Worm (Caenorhabditis elegans): ENCODE results near the gene C05C12.4.

C05C12.4 gene

DNA sequence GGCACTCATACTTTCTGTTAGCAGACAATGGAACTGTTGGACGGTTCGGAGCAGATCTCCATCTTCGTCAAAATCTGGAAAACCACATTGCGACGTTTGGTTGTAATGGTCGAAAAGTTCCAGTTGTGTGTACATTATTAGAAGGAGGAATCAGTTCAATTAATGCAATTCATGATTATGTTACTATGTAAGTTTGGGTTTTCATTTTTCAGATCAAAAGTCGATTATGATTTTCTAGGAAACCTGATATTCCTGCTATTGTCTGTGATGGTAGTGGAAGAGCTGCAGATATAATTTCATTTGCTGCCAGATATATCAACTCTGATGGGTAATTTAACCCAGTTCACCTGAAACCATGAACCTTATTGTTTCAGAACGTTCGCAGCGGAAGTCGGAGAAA lies 28.1 kb upstream of the C05C12.4 start:
- TF ChIP-seq ztf-26 (tag; optimal IDR thresholded peaks at IDR 0.05) (no peak), sptf-2 (GFP tag; optimal IDR thresholded peaks at IDR 0.05) (no peak), F52B5.7 (tag; optimal IDR thresholded peaks at IDR 0.05) (no peak), F55B11.4 (tag; optimal IDR thresholded peaks at IDR 0.05; ENCODE audit: borderline replicate concordance, insufficient read depth) (no peak), hlh-12 (tag; optimal IDR thresholded peaks at IDR 0.05) (no peak), D2030.7 (GFP tag; IDR thresholded peaks at IDR 0.05) (no peak), ztf-22 (GFP tag; optimal IDR thresholded peaks at IDR 0.05) (no peak), lsy-27 (tag; optimal IDR thresholded peaks at IDR 0.05; ENCODE audit: borderline replicate concordance, insufficient read depth) (no peak), ama-1 (optimal IDR thresholded peaks at IDR 0.05) (no peak), ama-1 (GFP tag; optimal IDR thresholded peaks at IDR 0.05) (no peak), F37B4.10 (GFP tag; IDR thresholded peaks at IDR 0.05) (no peak), nhr-179 (tag; optimal IDR thresholded peaks at IDR 0.05) (no peak), snpc-1.3 (tag; optimal IDR thresholded peaks at IDR 0.05; ENCODE audit: insufficient read depth) (no peak)

DNA sequence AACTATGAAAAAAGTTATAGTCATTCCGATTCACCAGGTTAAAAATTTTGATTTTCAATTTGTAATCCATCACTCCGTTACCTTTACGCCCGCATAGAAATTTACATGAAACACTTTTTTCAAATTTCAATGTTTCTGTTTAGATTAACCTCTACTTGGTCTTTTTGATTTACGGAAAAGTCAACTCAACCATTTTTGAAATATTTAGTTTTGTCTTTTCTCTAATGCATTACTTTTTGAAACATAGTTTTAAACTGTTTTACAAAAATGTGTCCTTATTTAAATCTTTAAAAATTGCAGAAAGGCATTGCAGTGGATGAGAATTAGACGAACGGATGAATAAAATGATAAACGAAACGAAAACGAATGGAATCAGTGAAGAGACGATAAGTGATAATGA lies 25.3 kb upstream of the C05C12.4 start, which contains the start of gene gtl-2:
gtl-2 (plus strand) TSS at position 301 of the 400 bp plus-strand sequence.
- TF ChIP-seq F33H1.4 (GFP tag; IDR thresholded peaks at IDR 0.05), result no peak
- no peak for TF ChIP-seq nhr-120 (GFP tag; IDR thresholded peaks at IDR 0.05)
- no peak for TF ChIP-seq lin-26 (GFP tag; IDR thresholded peaks at IDR 0.05)
- no peak for TF ChIP-seq lir-1 (GFP tag; conservative IDR thresholded peaks at IDR 0.05)
- no peak for TF ChIP-seq madf-8 (GFP tag; conservative IDR thresholded peaks at IDR 0.05)
- TF ChIP-seq him-1 (tag; optimal IDR thresholded peaks at IDR 0.05), result no peak
- TF ChIP-seq let-607 (tag; optimal IDR thresholded peaks at IDR 0.05), result no peak
- no peak for TF ChIP-seq K11D2.4 (GFP tag; IDR thresholded peaks at IDR 0.05)
- no peak for TF ChIP-seq tbx-9 (tag; optimal IDR thresholded peaks at IDR 0.05; ENCODE audit: borderline replicate concordance)
- TF ChIP-seq ztf-22 (GFP tag; optimal IDR thresholded peaks at IDR 0.05), result no peak
- no peak for TF ChIP-seq dox-1 (GFP tag; IDR thresholded peaks at IDR 0.05)
- TF ChIP-seq xnd-1 (tag; optimal IDR thresholded peaks at IDR 0.05), result no peak
- no peak for TF ChIP-seq egl-44 (GFP tag; IDR thresholded peaks at IDR 0.05)
- TF ChIP-seq hmg-20 (GFP tag; IDR thresholded peaks at IDR 0.05), result no peak
- TF ChIP-seq nhr-90 (tag; optimal IDR thresholded peaks at IDR 0.05), result no peak
- TF ChIP-seq hlh-12 (tag; optimal IDR thresholded peaks at IDR 0.05), result no peak
- TF ChIP-seq dpff-1 (tag; optimal IDR thresholded peaks at IDR 0.05), result no peak
- TF ChIP-seq rpc-1 (optimal IDR thresholded peaks at IDR 0.05), result no peak
- no peak for TF ChIP-seq rpc-1 (tag; optimal IDR thresholded peaks at IDR 0.05)
- TF ChIP-seq athp-1 (tag; optimal IDR thresholded peaks at IDR 0.05), result no peak

DNA sequence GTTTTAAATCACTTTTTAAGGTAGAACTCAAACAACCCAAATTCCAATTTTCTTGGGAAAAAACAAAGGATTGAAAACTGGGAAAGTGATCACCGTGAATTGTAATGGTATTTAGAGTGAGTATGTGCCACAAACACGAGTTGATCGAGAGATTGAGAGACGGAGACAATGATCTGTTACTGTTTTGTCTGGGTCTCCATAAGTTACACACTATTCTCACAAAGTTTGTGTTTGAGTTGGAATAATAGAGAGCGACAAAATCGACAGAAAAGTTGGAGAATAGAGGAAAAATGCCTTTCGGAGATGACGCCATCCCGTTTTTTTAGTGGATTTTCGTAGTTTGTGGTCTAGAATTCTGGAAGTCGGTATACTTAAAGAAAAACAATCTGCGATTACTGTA lies 23.4 kb upstream of the C05C12.4 start, which contains the start of gene nhr-7:
nhr-7 (minus strand) TSS at position 101 of the 400 bp plus-strand sequence.
- no peak for TF ChIP-seq efl-1 (GFP tag; optimal IDR thresholded peaks at IDR 0.05)

DNA sequence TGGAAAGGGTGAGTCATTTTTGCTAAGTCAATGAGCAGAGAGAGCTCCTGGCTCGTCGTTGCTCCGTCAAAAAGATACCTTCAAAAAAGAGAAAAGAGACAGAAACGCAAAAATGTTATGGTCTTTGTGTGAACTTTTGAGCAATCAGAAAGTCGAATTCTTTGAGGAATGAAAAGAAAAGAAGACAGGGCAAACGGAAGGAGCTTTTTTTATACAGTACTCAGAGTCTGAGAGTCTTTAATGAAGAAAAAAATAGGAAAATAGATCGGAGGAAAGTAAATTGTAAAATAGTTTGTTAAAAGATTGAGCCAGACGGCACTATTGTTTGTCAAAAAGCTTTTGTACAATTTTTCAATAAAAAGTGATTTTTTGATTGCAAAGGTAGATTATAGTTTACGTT lies 21.6 kb upstream of the C05C12.4 start:
- TF ChIP-seq pha-4 (tag; optimal IDR thresholded peaks at IDR 0.05) (no peak), egl-18 (GFP tag; IDR thresholded peaks at IDR 0.05) (no peak), dpff-1 (tag; optimal IDR thresholded peaks at IDR 0.05) (no peak), cebp-1 (GFP tag; IDR thresholded peaks at IDR 0.05) (no peak), cebp-1 (tag; optimal IDR thresholded peaks at IDR 0.05) (no peak), F52B5.7 (tag; optimal IDR thresholded peaks at IDR 0.05) (no peak), unc-62 (GFP tag; optimal IDR thresholded peaks at IDR 0.05) (no peak), lin-26 (GFP tag; IDR thresholded peaks at IDR 0.05) (no peak), nfya-2 (GFP tag; IDR thresholded peaks at IDR 0.05) (no peak)
